Worm (Caenorhabditis elegans): Measurements from ENCODE around the gene F54H12.10.

- TF ChIP-seq ama-1 (optimal IDR thresholded peaks at IDR 0.05): no peak
- no peak for TF ChIP-seq tbx-37 (GFP tag; conservative IDR thresholded peaks at IDR 0.05)
- TF ChIP-seq F13C5.2 (tag; optimal IDR thresholded peaks at IDR 0.05): no peak
- TF ChIP-seq flt-1 (GFP tag; IDR thresholded peaks at IDR 0.05): no peak
Measured at ce11 chrIII:7986585-7987171, 27.9 kb upstream of the F54H12.10 start, which contains the start of gene hrpk-2.
